Worm (Caenorhabditis elegans) whole organism, L3 larva: ENCODE data around the gene Y53C12A.8.

ENCODE experiments used
- R02D3.7 ChIP-seq: fragments of 150-350 bp; optimal IDR thresholded peaks from 2 replicates; lab custom pipeline; 2014; ENCODE audit warnings: missing biosample characterization, missing genetic modification characterization
- ZK546.5 ChIP-seq: sonication (generic microtip); optimal IDR thresholded peaks from 2 replicates; lab custom pipeline; 2017; ENCODE audit warnings: missing biosample characterization, missing genetic modification characterization
- aly-2 ChIP-seq: fragments of 150-350 bp; optimal IDR thresholded peaks from 2 replicates; lab custom pipeline; 2014; ENCODE audit warnings: missing biosample characterization, missing genetic modification characterization
- ama-1 ChIP-seq: fragments of 150-350 bp; optimal IDR thresholded peaks from 2 replicates; lab custom pipeline; 2018
- ceh-28 ChIP-seq: fragments of 150-350 bp; optimal IDR thresholded peaks from 2 replicates; lab custom pipeline; 2014; ENCODE audit warnings: missing biosample characterization, missing genetic modification reagents, missing genetic modification characterization
- ceh-9 ChIP-seq: sonication (generic microtip); optimal IDR thresholded peaks from 2 replicates; lab custom pipeline; 2018; ENCODE audit warnings: missing biosample characterization, missing genetic modification characterization
- egl-27 ChIP-seq: sonication (generic microtip); optimal IDR thresholded peaks from 4 replicates; lab custom pipeline; 2017; ENCODE audit warnings: missing biosample characterization, missing genetic modification reagents, missing genetic modification characterization
- egl-5 ChIP-seq: fragments of 150-350 bp; optimal IDR thresholded peaks from 2 replicates; lab custom pipeline; 2017; ENCODE audit warnings: missing biosample characterization, missing genetic modification reagents, missing genetic modification characterization, inconsistent platforms
- elt-1 ChIP-seq: fragments of 150-350 bp; optimal IDR thresholded peaks from 2 replicates; lab custom pipeline; 2014; ENCODE audit warnings: missing biosample characterization, missing genetic modification characterization
- elt-3 ChIP-seq, 3 experiments: fragments of 150-350 bp in 1 of 3; sonication (generic microtip) in 2 of 3; optimal IDR thresholded peaks; 2 replicates in 2 of 3; 4 replicates in 1 of 3; lab custom pipeline; 2014 to 2017; ENCODE audit warnings: missing biosample characterization in 3 of 3, missing genetic modification characterization in 3 of 3
- eor-1 ChIP-seq, 2 experiments: fragments of 150-350 bp; optimal IDR thresholded peaks; 2 replicates each; lab custom pipeline; 2014 to 2018; ENCODE audit warnings: missing biosample characterization in 2 of 2, missing genetic modification characterization in 2 of 2
- fkh-10 ChIP-seq: sonication (generic microtip); optimal IDR thresholded peaks from 2 replicates; lab custom pipeline; 2017; ENCODE audit warnings: missing biosample characterization, missing genetic modification reagents, missing genetic modification characterization
- fkh-2 ChIP-seq: fragments of 150-350 bp; optimal IDR thresholded peaks from 2 replicates; lab custom pipeline; 2014; ENCODE audit warnings: missing biosample characterization, missing genetic modification reagents, missing genetic modification characterization
- fos-1 ChIP-seq: fragments of 150-350 bp; optimal IDR thresholded peaks from 2 replicates; lab custom pipeline; 2014; ENCODE audit warnings: missing biosample characterization, missing genetic modification characterization
- hmg-11 ChIP-seq: sonication (generic microtip); optimal IDR thresholded peaks from 2 replicates; lab custom pipeline; 2016; ENCODE audit warnings: missing genetic modification characterization, missing compliant biosample characterization
- lin-15B ChIP-seq: fragments of 150-350 bp; optimal IDR thresholded peaks from 2 replicates; lab custom pipeline; 2014; ENCODE audit warnings: missing biosample characterization, missing genetic modification characterization
- lin-39 ChIP-seq: fragments of 150-350 bp; optimal IDR thresholded peaks from 2 replicates; lab custom pipeline; 2018; ENCODE audit warnings: missing biosample characterization, missing genetic modification reagents, missing genetic modification characterization
- lsy-12 ChIP-seq: sonication (generic microtip); optimal IDR thresholded peaks from 2 replicates; lab custom pipeline; 2016; ENCODE audit warnings: mild to moderate bottlenecking, missing genetic modification characterization, missing compliant biosample characterization
- nfya-1 ChIP-seq: sonication (generic microtip); optimal IDR thresholded peaks from 2 replicates; lab custom pipeline; 2017; ENCODE audit warnings: missing genetic modification characterization, mild to moderate bottlenecking, missing compliant biosample characterization, antibody characterized with exemption, moderate library complexity; ENCODE audit not compliant: insufficient read depth
- nhr-11 ChIP-seq: fragments of 150-350 bp; optimal IDR thresholded peaks from 2 replicates; lab custom pipeline; 2014; ENCODE audit warnings: missing biosample characterization, missing genetic modification characterization
- nhr-12 ChIP-seq: fragments of 150-350 bp; optimal IDR thresholded peaks from 2 replicates; lab custom pipeline; 2014; ENCODE audit warnings: missing biosample characterization, missing genetic modification characterization
- nhr-23 ChIP-seq: fragments of 150-350 bp; optimal IDR thresholded peaks from 2 replicates; lab custom pipeline; 2014; ENCODE audit warnings: missing biosample characterization, missing genetic modification reagents, missing genetic modification characterization
- nhr-237 ChIP-seq: fragments of 150-350 bp; optimal IDR thresholded peaks from 2 replicates; lab custom pipeline; 2014; ENCODE audit warnings: missing biosample characterization, missing genetic modification characterization
- nhr-25 ChIP-seq: sonication (generic microtip); optimal IDR thresholded peaks from 2 replicates; lab custom pipeline; 2017; ENCODE audit warnings: missing biosample characterization, missing genetic modification characterization
- nhr-43 ChIP-seq: sonication (generic microtip); optimal IDR thresholded peaks from 2 replicates; lab custom pipeline; 2016; ENCODE audit warnings: mild to moderate bottlenecking, missing genetic modification characterization, missing compliant biosample characterization; ENCODE audit not compliant: poor library complexity, severe bottlenecking
- nhr-67 ChIP-seq: fragments of 150-350 bp; optimal IDR thresholded peaks from 2 replicates; lab custom pipeline; 2014; ENCODE audit warnings: missing biosample characterization, missing genetic modification characterization
- nhr-76 ChIP-seq: fragments of 150-350 bp; sonication (generic microtip); optimal IDR thresholded peaks from 5 replicates; lab custom pipeline; 2014; ENCODE audit warnings: missing biosample characterization, missing genetic modification characterization
- nhr-77 ChIP-seq: fragments of 150-350 bp; optimal IDR thresholded peaks from 2 replicates; lab custom pipeline; 2014; ENCODE audit warnings: missing biosample characterization, missing genetic modification characterization
- pha-4 ChIP-seq: fragments of 150-350 bp; optimal IDR thresholded peaks from 2 replicates; lab custom pipeline; 2014; ENCODE audit warnings: missing biosample characterization, missing genetic modification reagents, missing genetic modification characterization
- pqm-1 ChIP-seq: fragments of 150-350 bp; optimal IDR thresholded peaks from 2 replicates; lab custom pipeline; 2017; ENCODE audit warnings: missing biosample characterization, missing genetic modification characterization, inconsistent platforms
- sea-2 ChIP-seq: fragments of 150-350 bp; sonication (generic microtip); optimal IDR thresholded peaks from 4 replicates; lab custom pipeline; 2014; ENCODE audit warnings: missing biosample characterization, missing genetic modification reagents, missing genetic modification characterization
- skn-1 ChIP-seq: fragments of 150-350 bp; optimal IDR thresholded peaks from 2 replicates; lab custom pipeline; 2014; ENCODE audit warnings: missing biosample characterization, missing genetic modification characterization
- snpc-4 ChIP-seq: fragments of 150-350 bp; optimal IDR thresholded peaks from 2 replicates; lab custom pipeline; 2014; ENCODE audit warnings: missing biosample characterization, missing genetic modification characterization
- unc-39 ChIP-seq: sonication (generic microtip); optimal IDR thresholded peaks from 4 replicates; lab custom pipeline; 2017; ENCODE audit warnings: missing biosample characterization, missing genetic modification characterization
- unc-62 ChIP-seq: fragments of 150-350 bp; sonication (generic microtip); optimal IDR thresholded peaks from 4 replicates; lab custom pipeline; 2014; ENCODE audit warnings: missing biosample characterization, missing genetic modification reagents, missing genetic modification characterization
- zag-1 ChIP-seq: fragments of 150-350 bp; optimal IDR thresholded peaks from 2 replicates; lab custom pipeline; 2014; ENCODE audit warnings: missing biosample characterization, missing genetic modification characterization
- ztf-4 ChIP-seq: fragments of 150-350 bp; optimal IDR thresholded peaks from 2 replicates; lab custom pipeline; 2014; ENCODE audit warnings: missing biosample characterization, missing genetic modification characterization

Y53C12A.8 gene

DNA sequence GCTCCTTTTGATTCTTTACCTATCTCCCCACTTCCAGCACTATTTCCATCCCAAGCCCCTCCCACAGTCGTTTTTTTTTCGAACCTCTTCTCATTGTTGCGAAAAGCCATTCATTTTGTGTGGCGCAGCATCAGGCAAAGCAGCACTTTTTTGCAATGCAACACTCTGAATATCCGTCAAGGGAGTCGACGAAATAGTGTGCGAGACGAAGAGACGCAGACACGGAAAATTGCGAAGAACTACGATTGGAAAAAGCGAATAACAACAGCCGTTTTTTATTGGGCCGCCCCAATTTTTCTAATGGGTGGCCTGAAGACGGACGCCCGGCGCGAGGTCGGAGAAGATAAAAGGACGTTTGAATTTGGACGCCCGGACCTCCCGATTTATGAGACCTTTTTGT, 29.6 kb upstream of the Y53C12A.8 start:
- TF ChIP-seq ZK546.5 (no peak), lsy-12 (tag; lab: Kevin White, UChicago) (no peak), nhr-12 (no peak), nhr-43 (tag; lab: Kevin White, UChicago) (no peak), nhr-67 (tag; lab: Kevin White, UChicago) (no peak), egl-5 (tag; lab: Kevin White, UChicago) (peak; percentile 40), nhr-11 (tag; lab: Kevin White, UChicago) (no peak), snpc-4 (tag; lab: Kevin White, UChicago) (no peak), nhr-237 (tag; lab: Kevin White, UChicago) (no peak), hmg-11 (tag; lab: Kevin White, UChicago) (peak; percentile 19), ztf-4 (tag; lab: Kevin White, UChicago) (no peak), unc-62 (GFP tag; lab: Kevin White, UChicago) (no peak), ceh-28 (tag; lab: Kevin White, UChicago) (no peak), nfya-1 (peak; percentile 20), fkh-10 (GFP tag; lab: Kevin White, UChicago) (no peak)

DNA sequence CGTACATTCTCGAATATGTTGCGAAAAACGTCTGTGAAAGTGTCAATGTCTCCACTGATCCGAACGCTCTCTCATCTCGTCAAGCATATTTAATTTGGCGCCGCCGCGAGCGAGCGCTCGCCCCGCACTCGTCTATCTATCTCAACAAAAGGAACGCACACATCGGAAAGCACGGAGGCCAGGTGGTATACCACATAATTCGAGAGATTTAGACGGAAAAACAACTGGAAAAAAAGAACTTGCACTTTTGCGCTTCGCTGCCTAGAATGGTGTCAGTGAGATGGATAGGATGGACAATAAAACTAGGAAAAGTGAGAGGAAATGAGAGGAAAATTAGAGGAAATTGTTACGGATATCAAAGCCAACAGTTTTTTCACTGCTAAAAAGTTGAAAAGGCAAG, 28.9 kb upstream of the Y53C12A.8 start:
- TF ChIP-seq ztf-4 (tag; lab: Kevin White, UChicago) (no peak), egl-27 (tag; lab: Kevin White, UChicago) (no peak), nhr-77 (tag; lab: Kevin White, UChicago) (no peak), eor-1 (tag; optimal IDR thresholded peaks at IDR 0.05; lab: Kevin White, UChicago) (no peak), hmg-11 (tag; lab: Kevin White, UChicago) (no peak), ceh-9 (tag; lab: Kevin White, UChicago) (no peak), elt-1 (tag; lab: Kevin White, UChicago) (no peak), nhr-25 (peak; percentile 59), lin-15B (peak; percentile 35), pqm-1 (no peak), nhr-43 (tag; lab: Kevin White, UChicago) (no peak), nhr-237 (tag; lab: Kevin White, UChicago) (no peak), pha-4 (tag; lab: Kevin White, UChicago) (peak; percentile 41), nhr-23 (tag; lab: Kevin White, UChicago) (peak; percentile 71), zag-1 (tag; lab: Kevin White, UChicago) (no peak), ceh-28 (tag; lab: Kevin White, UChicago) (no peak), ZK546.5 (no peak), skn-1 (tag; lab: Kevin White, UChicago) (no peak), nhr-12 (no peak)

DNA sequence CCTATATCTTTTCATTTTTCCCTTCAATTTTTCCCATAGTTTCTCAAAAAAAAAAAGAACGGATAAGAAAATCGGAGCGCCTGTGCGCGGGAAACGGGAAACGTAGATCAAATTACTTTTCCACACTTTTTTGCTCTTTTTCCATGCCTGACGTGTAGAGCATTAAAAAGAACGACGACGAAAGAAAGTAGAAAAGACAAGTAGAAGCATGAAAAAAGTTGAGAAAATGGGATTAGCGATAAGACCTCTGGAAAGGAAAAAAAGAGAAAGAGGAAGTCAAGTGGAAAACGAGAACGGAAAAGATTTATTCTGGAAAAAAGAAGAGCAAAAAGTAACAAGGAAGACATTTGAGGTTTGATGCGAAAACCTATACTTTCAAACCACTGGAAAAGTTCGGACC, 28.2 kb upstream of the Y53C12A.8 start:
- peak; percentile 90 for TF ChIP-seq fkh-10 (GFP tag; lab: Kevin White, UChicago)
- TF ChIP-seq pqm-1 = no peak
- TF ChIP-seq, all 47 proteins: peak for 1

ce11 chrII:9727192-9727699, 27.0 kb upstream of the Y53C12A.8 start:
- TF ChIP-seq nfya-1 (peak; percentile 56), lin-39 (tag; lab: Kevin White, UChicago) (peak; percentile 41), egl-5 (tag; lab: Kevin White, UChicago) (peak; percentile 46), lin-15B (peak; percentile 1), snpc-4 (tag; lab: Kevin White, UChicago) (no peak)

DNA sequence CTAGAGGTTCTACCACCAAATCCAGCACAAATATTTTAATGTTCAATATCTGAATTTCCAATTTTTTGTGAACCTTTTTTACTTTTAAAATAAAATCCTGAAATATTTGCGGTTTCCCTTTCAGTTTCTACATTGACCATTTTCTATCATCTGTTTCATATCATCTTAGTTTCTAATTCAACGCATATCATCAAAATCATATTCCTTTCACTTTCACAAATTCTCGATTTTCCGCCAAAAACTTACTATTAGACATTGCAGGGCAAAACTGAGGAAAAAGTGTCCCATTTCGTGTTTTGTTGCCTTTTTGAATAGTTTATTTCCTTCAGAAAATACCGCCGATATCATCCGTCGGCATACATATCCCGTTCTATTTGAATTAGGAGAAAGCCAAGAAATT, 24.8 kb upstream of the Y53C12A.8 start:
- no peak for TF ChIP-seq nhr-23 (tag; lab: Kevin White, UChicago)
- peak; percentile 91 for TF ChIP-seq nhr-76 (tag; lab: Kevin White, UChicago)
- TF ChIP-seq, all 47 proteins: peak for 1

DNA sequence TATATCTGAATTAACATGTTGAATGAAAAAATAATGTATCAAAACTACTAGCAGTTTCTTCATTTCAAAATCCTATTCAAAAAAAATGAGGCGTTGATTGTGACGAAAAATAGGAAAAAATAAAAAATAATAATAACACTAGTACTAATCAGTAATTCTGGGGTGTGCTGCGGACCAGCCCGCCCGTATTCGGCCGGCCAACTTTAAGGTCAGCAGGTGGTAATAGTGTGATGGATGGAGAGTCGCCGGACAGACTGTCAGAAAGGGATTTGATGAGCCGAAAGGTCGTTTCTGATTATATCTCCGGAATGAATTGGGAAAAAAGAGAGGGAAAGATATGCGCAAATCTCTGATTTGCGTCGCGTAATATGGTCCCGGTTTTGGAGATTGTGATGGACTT, 24.2 kb upstream of the Y53C12A.8 start, which contains the start of gene cutl-2:
TSS of gene cutl-2 (minus strand) at position 210 of the 400 bp plus-strand sequence.
- TF ChIP-seq aly-2 = no peak
- TF ChIP-seq ceh-9 (tag; lab: Kevin White, UChicago) = no peak
- no peak for TF ChIP-seq ama-1
- TF ChIP-seq hmg-11 (tag; lab: Kevin White, UChicago) = no peak
- no peak for TF ChIP-seq unc-39 (tag; lab: Kevin White, UChicago)
- TF ChIP-seq pha-4 (tag; lab: Kevin White, UChicago) = no peak
- no peak for TF ChIP-seq ZK546.5
- TF ChIP-seq nhr-25 = no peak
- no peak for TF ChIP-seq nhr-77 (tag; lab: Kevin White, UChicago)
- no peak for TF ChIP-seq snpc-4 (tag; lab: Kevin White, UChicago)
- no peak for TF ChIP-seq fkh-2
- TF ChIP-seq nfya-1 = no peak
- TF ChIP-seq sea-2 (GFP tag; lab: Kevin White, UChicago) = no peak
- TF ChIP-seq R02D3.7 = no peak
- TF ChIP-seq unc-62 (GFP tag; lab: Kevin White, UChicago) = no peak
- TF ChIP-seq ceh-28 (tag; lab: Kevin White, UChicago) = no peak
- no peak for TF ChIP-seq fos-1 (tag; lab: Kevin White, UChicago)
- TF ChIP-seq elt-3 (tag; optimal IDR thresholded peaks at IDR 0.05; lab: Kevin White, UChicago) = no peak
